Fruit fly (Drosophila melanogaster) whole organism, embryonic: ENCODE results near the gene CkIIalpha-i3.
A peak's percentile ranks its signal among the peaks of the same experiment; 100 is the strongest.

Experiments
- CG5953 ChIP-seq: fragments of 200-800 bp; sonication (Bioruptor generic); IDR thresholded peaks from 2 replicates; pipeline ENCODE4 v1.3.6; 2022; ENCODE audit warnings: missing biosample characterization, missing genetic modification characterization
- Ets65A ChIP-seq: fragments of 200-800 bp; sonication (Bioruptor generic); peaks from one replicate; lab custom pipeline; 2016; ENCODE audit warnings: missing biosample characterization, missing genetic modification characterization
- Nf-YC ChIP-seq: fragments of 200-800 bp; optimal IDR thresholded peaks from 3 replicates; lab custom pipeline; 2019; ENCODE audit warnings: missing biosample characterization, mild to moderate bottlenecking, missing genetic modification characterization, moderate library complexity
- Rfx ChIP-seq: fragments of 200-800 bp; sonication (Bioruptor generic); IDR thresholded peaks from 2 replicates; pipeline ENCODE4 v1.3.6; 2022; ENCODE audit warnings: missing biosample characterization, missing genetic modification characterization
- ems ChIP-seq: fragments of 200-800 bp; sonication (Bioruptor generic); optimal IDR thresholded peaks from 3 replicates; lab custom pipeline; 2016; ENCODE audit warnings: missing biosample characterization, missing genetic modification characterization
- stwl ChIP-seq: fragments of 200-800 bp; sonication (Bioruptor generic); optimal IDR thresholded peaks from 3 replicates; lab custom pipeline; 2018; ENCODE audit warnings: missing biosample characterization, mild to moderate bottlenecking, missing genetic modification characterization, moderate library complexity

DNA sequence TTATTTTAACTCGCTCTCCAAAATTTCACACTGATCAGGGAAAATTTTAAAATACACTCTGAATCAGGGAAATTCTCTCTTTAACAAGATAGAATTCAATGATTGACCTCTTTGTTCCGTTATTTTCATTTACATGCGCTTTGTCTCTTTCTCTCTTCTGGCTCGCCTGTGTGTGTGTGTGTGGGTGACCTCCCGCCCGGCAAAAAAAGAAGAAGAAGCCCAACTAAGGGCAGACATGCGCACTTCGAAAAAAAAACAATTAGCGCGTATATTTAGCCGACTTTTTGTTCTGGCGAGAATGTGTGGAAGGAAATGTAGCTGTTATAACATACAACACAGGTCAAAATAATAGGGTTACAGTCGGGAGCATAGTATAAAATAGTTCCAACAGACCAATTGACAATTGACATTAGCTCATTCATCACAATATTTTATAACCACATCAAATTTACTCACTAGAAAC is 28.0 kb downstream of the CkIIalpha-i3 start, which contains the start of gene CG3386:
- TF ChIP-seq CG5953 (GFP tag; lab: Robert Waterston, UW): no peak
- no peak for TF ChIP-seq ems (GFP tag; lab: Kevin White, UChicago)
- TF ChIP-seq stwl: no peak
- peak; percentile 62 for TF ChIP-seq Ets65A (GFP tag; lab: Kevin White, UChicago)
- no peak for TF ChIP-seq Nf-YC (tag; lab: Kevin White, UChicago)
- no peak for TF ChIP-seq Rfx (GFP tag; lab: Robert Waterston, UW)
